Worm (Caenorhabditis elegans) whole organism, L1 larva: ENCODE data around the gene F53H2.3.
A peak's percentile ranks its signal among the peaks of the same experiment; 100 is the strongest.

Experiments used
- C16A3.4 ChIP-seq: fragments of 150-350 bp; optimal IDR thresholded peaks from 2 replicates; lab custom pipeline; 2014; ENCODE audit warnings: missing biosample characterization, missing genetic modification characterization
- C34B4.2 ChIP-seq: sonication (generic microtip); optimal IDR thresholded peaks from 2 replicates; lab custom pipeline; 2017; ENCODE audit warnings: mild to moderate bottlenecking, missing genetic modification characterization, missing compliant biosample characterization
- Y116A8C.19 ChIP-seq: sonication (generic microtip); optimal IDR thresholded peaks from 2 replicates; lab custom pipeline; 2016; ENCODE audit warnings: missing compliant biosample characterization, missing genetic modification characterization, borderline replicate concordance
- aha-1 ChIP-seq: fragments of 150-350 bp; optimal IDR thresholded peaks from 2 replicates; lab custom pipeline; 2014; ENCODE audit warnings: missing biosample characterization, missing genetic modification characterization
- alr-1 ChIP-seq: fragments of 200-800 bp; sonication (Bioruptor generic); optimal IDR thresholded peaks from 2 replicates; lab custom pipeline; 2018; ENCODE audit warnings: borderline replicate concordance, mild to moderate bottlenecking, missing genetic modification characterization, missing compliant biosample characterization
- blmp-1 ChIP-seq: fragments of 150-350 bp; optimal IDR thresholded peaks from 2 replicates; lab custom pipeline; 2014; ENCODE audit warnings: missing biosample characterization, missing genetic modification characterization
- ceh-63 ChIP-seq: fragments of 200-800 bp; sonication (Bioruptor generic); optimal IDR thresholded peaks from 2 replicates; lab custom pipeline; 2018; ENCODE audit warnings: mild to moderate bottlenecking, missing genetic modification characterization, missing compliant biosample characterization
- ceh-82 ChIP-seq, 3 experiments: fragments of 150-350 bp in 1 of 3; sonication (generic microtip) in 2 of 3; optimal IDR thresholded peaks; 2 replicates each; lab custom pipeline; 2014 to 2017; ENCODE audit warnings: missing biosample characterization in 3 of 3, missing genetic modification characterization in 3 of 3
- ceh-90 ChIP-seq: sonication (generic microtip); optimal IDR thresholded peaks from 2 replicates; lab custom pipeline; 2016; ENCODE audit warnings: missing genetic modification characterization, missing compliant biosample characterization
- dpl-1 ChIP-seq, 3 experiments: fragments of 150-350 bp in 2 of 3; sonication (generic microtip) in 1 of 3; optimal IDR thresholded peaks; 2 replicates each; lab custom pipeline; 2014 to 2017; ENCODE audit warnings: missing biosample characterization in 3 of 3, missing genetic modification characterization in 3 of 3, missing genetic modification reagents in 3 of 3
- efl-1 ChIP-seq, 4 experiments: fragments of 150-350 bp; optimal IDR thresholded peaks in 3 of 4; peaks in 1 of 4; 1 replicate in 1 of 4; 2 replicates in 3 of 4; lab custom pipeline; 2014; ENCODE audit warnings: missing biosample characterization in 2 of 4, missing genetic modification characterization in 2 of 4, missing genetic modification reagents in 2 of 4
- elt-2 ChIP-seq: sonication (generic microtip); optimal IDR thresholded peaks from 2 replicates; lab custom pipeline; 2016; ENCODE audit warnings: missing genetic modification characterization, mild to moderate bottlenecking, inconsistent platforms, missing compliant biosample characterization, missing genetic modification reagents
- elt-3 ChIP-seq, 6 experiments: fragments of 150-350 bp in 1 of 6; sonication (generic microtip); optimal IDR thresholded peaks; 2 replicates each; lab custom pipeline; 2017 to 2018; ENCODE audit warnings: missing biosample characterization in 6 of 6, missing genetic modification characterization in 6 of 6, inconsistent platforms in 1 of 6
- ets-5 ChIP-seq: fragments of 200-800 bp; sonication (Bioruptor generic); IDR thresholded peaks from 2 replicates; pipeline ENCODE4 v1.3.6; 2022; ENCODE audit warnings: missing genetic modification characterization, missing compliant biosample characterization
- grh-1 ChIP-seq: fragments of 200-800 bp; sonication (Bioruptor generic); IDR thresholded peaks from 2 replicates; pipeline ENCODE4 v1.3.6; 2022; ENCODE audit warnings: missing genetic modification reagents, missing genetic modification characterization, missing compliant biosample characterization
- hlh-17 ChIP-seq: fragments of 200-800 bp; sonication (Bioruptor generic); optimal IDR thresholded peaks from 2 replicates; lab custom pipeline; 2018; ENCODE audit warnings: missing genetic modification characterization, mild to moderate bottlenecking, missing compliant biosample characterization, moderate library complexity, borderline replicate concordance
- hlh-4 ChIP-seq: sonication (generic microtip); optimal IDR thresholded peaks from 2 replicates; lab custom pipeline; 2016; ENCODE audit warnings: mild to moderate bottlenecking, missing genetic modification characterization, missing compliant biosample characterization
- lin-14 ChIP-seq: fragments of 200-800 bp; sonication (Bioruptor generic); optimal IDR thresholded peaks from 2 replicates; lab custom pipeline; 2018; ENCODE audit warnings: mild to moderate bottlenecking, missing genetic modification characterization, moderate library complexity, missing compliant biosample characterization
- lin-15B ChIP-seq: fragments of 150-350 bp; sonication (generic microtip); optimal IDR thresholded peaks from 3 replicates; lab custom pipeline; 2014; ENCODE audit warnings: missing biosample characterization, missing genetic modification characterization
- lsy-2 ChIP-seq, 2 experiments: fragments of 150-350 bp; optimal IDR thresholded peaks; 2 replicates each; lab custom pipeline; 2014; ENCODE audit warnings: missing biosample characterization in 2 of 2, missing genetic modification characterization in 2 of 2
- mab-9 ChIP-seq: fragments of 200-800 bp; sonication (Bioruptor generic); IDR thresholded peaks from 2 replicates; pipeline ENCODE4 v1.3.6; 2022; ENCODE audit warnings: missing genetic modification reagents, missing genetic modification characterization, missing compliant biosample characterization
- mef-2 ChIP-seq: fragments of 150-350 bp; optimal IDR thresholded peaks from 2 replicates; lab custom pipeline; 2014; ENCODE audit warnings: missing biosample characterization, missing genetic modification characterization
- nhr-11 ChIP-seq: fragments of 150-350 bp; optimal IDR thresholded peaks from 2 replicates; lab custom pipeline; 2014; ENCODE audit warnings: missing biosample characterization, missing genetic modification characterization
- nhr-12 ChIP-seq: sonication (generic microtip); optimal IDR thresholded peaks from 2 replicates; lab custom pipeline; 2017; ENCODE audit warnings: missing biosample characterization, missing genetic modification characterization
- nhr-19 ChIP-seq: fragments of 200-800 bp; sonication (Bioruptor generic); conservative IDR thresholded peaks from 2 replicates; pipeline ENCODE4 v1.3.6; 2022; ENCODE audit warnings: missing genetic modification characterization, missing compliant biosample characterization
- nhr-20 ChIP-seq: sonication (generic microtip); optimal IDR thresholded peaks from 2 replicates; lab custom pipeline; 2016; ENCODE audit warnings: mild to moderate bottlenecking, missing genetic modification characterization, missing compliant biosample characterization
- nhr-47 ChIP-seq: sonication (generic microtip); optimal IDR thresholded peaks from 2 replicates; lab custom pipeline; 2016; ENCODE audit warnings: mild to moderate bottlenecking, missing genetic modification characterization, moderate library complexity, missing compliant biosample characterization
- nhr-71 ChIP-seq: sonication (generic microtip); optimal IDR thresholded peaks from 2 replicates; lab custom pipeline; 2016; ENCODE audit warnings: mild to moderate bottlenecking, missing genetic modification characterization, moderate library complexity, missing compliant biosample characterization
- nhr-77 ChIP-seq: fragments of 150-350 bp; optimal IDR thresholded peaks from 2 replicates; lab custom pipeline; 2014; ENCODE audit warnings: missing biosample characterization, missing genetic modification characterization
- nhr-84 ChIP-seq: sonication (generic microtip); optimal IDR thresholded peaks from 2 replicates; lab custom pipeline; 2017; ENCODE audit warnings: missing biosample characterization, missing genetic modification characterization
- nhr-85 ChIP-seq: sonication (generic microtip); peaks from one replicate; lab custom pipeline; 2016; ENCODE audit warnings: missing genetic modification characterization, inconsistent platforms, missing compliant biosample characterization
- pax-3 ChIP-seq: fragments of 200-800 bp; sonication (Bioruptor generic); optimal IDR thresholded peaks from 2 replicates; lab custom pipeline; 2018; ENCODE audit warnings: mild to moderate bottlenecking, missing genetic modification characterization, moderate library complexity, missing compliant biosample characterization
- pqm-1 ChIP-seq: sonication (generic microtip); optimal IDR thresholded peaks from 3 replicates; lab custom pipeline; 2017; ENCODE audit warnings: missing biosample characterization, missing genetic modification characterization
- snu-23 ChIP-seq: sonication (generic microtip); optimal IDR thresholded peaks from 2 replicates; lab custom pipeline; 2016; ENCODE audit warnings: missing genetic modification characterization, missing compliant biosample characterization
- sup-37 ChIP-seq: fragments of 200-800 bp; sonication (Bioruptor generic); optimal IDR thresholded peaks from 2 replicates; lab custom pipeline; 2018; ENCODE audit warnings: mild to moderate bottlenecking, missing genetic modification characterization, missing compliant biosample characterization
- tbx-2 ChIP-seq: sonication (generic microtip); optimal IDR thresholded peaks from 2 replicates; lab custom pipeline; 2016; ENCODE audit warnings: missing genetic modification characterization, missing compliant biosample characterization
- unc-130 ChIP-seq: fragments of 150-350 bp; optimal IDR thresholded peaks from 2 replicates; lab custom pipeline; 2017; ENCODE audit warnings: missing biosample characterization, missing genetic modification characterization, inconsistent platforms
- unc-86 ChIP-seq: sonication (generic microtip); optimal IDR thresholded peaks from 2 replicates; lab custom pipeline; 2016; ENCODE audit warnings: missing genetic modification characterization, missing compliant biosample characterization
- ztf-11 ChIP-seq, 2 experiments: sonication (generic microtip); optimal IDR thresholded peaks; 2 replicates each; lab custom pipeline; 2016 to 2017; ENCODE audit warnings: missing genetic modification characterization in 2 of 2, missing biosample characterization in 1 of 2, missing compliant biosample characterization in 1 of 2
- ztf-4 ChIP-seq: fragments of 150-350 bp; optimal IDR thresholded peaks from 2 replicates; lab custom pipeline; 2014; ENCODE audit warnings: missing biosample characterization, missing genetic modification characterization

F53H2.3 gene

ce11 chrV:20423428-20423827, 11.9 kb upstream of the F53H2.3 start:
- TF ChIP-seq elt-3 (tag; optimal IDR thresholded peaks at IDR 0.05; lab: Kevin White, UChicago): peak in 1 of 6 experiments; percentile 4
- TF ChIP-seq ceh-63 (GFP tag; lab: Kevin White, UChicago): no peak
- no peak for TF ChIP-seq hlh-4 (tag; lab: Kevin White, UChicago)
- TF ChIP-seq lin-14 (GFP tag; lab: Kevin White, UChicago): peak; percentile 11
- TF ChIP-seq elt-2 (tag; lab: Kevin White, UChicago): peak; percentile 54
- TF ChIP-seq nhr-84: no peak
- TF ChIP-seq nhr-71 (tag; lab: Kevin White, UChicago): peak; percentile 11
- TF ChIP-seq ztf-11 (tag; optimal IDR thresholded peaks at IDR 0.05; lab: Kevin White, UChicago): no peak
- TF ChIP-seq alr-1: no peak
- no peak for TF ChIP-seq C34B4.2
- no peak for TF ChIP-seq hlh-17 (GFP tag; lab: Kevin White, UChicago)
- 0 out of 2 replicates have a peak, but pooled peaks have one; percentile 3 for TF ChIP-seq nhr-19 (GFP tag; lab: Robert Waterston, UW)
- no peak for TF ChIP-seq ceh-90
- TF ChIP-seq blmp-1: peak; percentile 26
- TF ChIP-seq, all 84 proteins: peak for 6

- TF ChIP-seq snu-23 (peak; percentile 19), Y116A8C.19 (tag; lab: Kevin White, UChicago) (no peak), blmp-1 (peak; percentile 75), ets-5 (GFP tag; lab: Robert Waterston, UW) (no peak), nhr-12 (tag; lab: Kevin White, UChicago) (no peak), unc-86 (no peak), nhr-77 (tag; lab: Kevin White, UChicago) (no peak), nhr-11 (tag; lab: Kevin White, UChicago) (no peak), efl-1 (optimal IDR thresholded peaks at IDR 0.05; lab: Kevin White, UChicago) (peak in 1 of 2 experiments; percentile 5), efl-1 (GFP tag; optimal IDR thresholded peaks at IDR 0.05 in 1 of 2; lab: Kevin White, UChicago) (peak in 1 of 2 experiments; percentile 21), nhr-85 (tag; lab: Kevin White, UChicago) (peak; percentile 89), C16A3.4 (tag; lab: Kevin White, UChicago) (peak; percentile 23), mef-2 (no peak), ceh-82 (tag; optimal IDR thresholded peaks at IDR 0.05; lab: Kevin White, UChicago) (peak in 1 of 3 experiments; percentile 4), lsy-2 (tag; optimal IDR thresholded peaks at IDR 0.05; lab: Kevin White, UChicago) (no peak), sup-37 (GFP tag; lab: Kevin White, UChicago) (no peak), lin-15B (no peak), aha-1 (tag; lab: Kevin White, UChicago) (no peak), tbx-2 (no peak), ztf-4 (no peak), nhr-71 (tag; lab: Kevin White, UChicago) (peak; percentile 8), lin-14 (GFP tag; lab: Kevin White, UChicago) (peak; percentile 66), dpl-1 (GFP tag; optimal IDR thresholded peaks at IDR 0.05; lab: Kevin White, UChicago) (peak in 2 of 3 experiments; percentile 5 to 35), unc-130 (tag; lab: Kevin White, UChicago) (no peak), nhr-47 (tag; lab: Kevin White, UChicago) (no peak), grh-1 (GFP tag; lab: Robert Waterston, UW) (peak; percentile 65), pqm-1 (no peak), nhr-20 (tag; lab: Kevin White, UChicago) (peak; percentile 2), ceh-90 (no peak)
These were observed 11.2 kb upstream of the F53H2.3 start for ce11 chrV:20422738-20423137.

- TF ChIP-seq nhr-71 (tag; lab: Kevin White, UChicago) (peak; percentile 4), mab-9 (GFP tag; lab: Robert Waterston, UW) (no peak), lin-14 (GFP tag; lab: Kevin White, UChicago) (peak; percentile 15), tbx-2 (no peak), pax-3 (tag; lab: Kevin White, UChicago) (peak; percentile 44), nhr-85 (tag; lab: Kevin White, UChicago) (peak; percentile 48)
- TF ChIP-seq, all 84 proteins: peak for 4
These were observed 8.1 kb upstream of the F53H2.3 start for ce11 chrV:20419643-20420042.
